Worm (Caenorhabditis elegans): ENCODE measurements around the gene drd-5.

The drd-5 gene

DNA sequence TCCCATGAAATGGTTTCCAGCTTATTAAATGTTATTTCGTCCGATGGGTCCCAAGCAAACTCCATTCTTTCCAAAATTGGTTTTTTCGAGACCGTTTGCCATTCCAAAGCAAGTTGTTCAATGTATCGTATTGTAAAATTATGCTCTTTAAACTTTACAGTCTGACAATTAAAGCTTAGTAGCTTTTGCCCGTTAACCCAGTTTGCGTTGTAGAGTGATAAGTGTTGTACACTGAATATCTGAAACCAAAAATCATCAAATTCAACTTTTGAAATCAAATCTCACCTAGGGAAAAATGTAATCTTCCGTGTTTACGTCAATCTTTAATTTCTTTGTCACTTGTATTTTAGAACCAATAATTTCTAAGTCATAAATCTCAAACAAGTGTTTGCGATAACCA, 48.8 kb downstream of the drd-5 start:
- TF ChIP-seq T26A8.4 (GFP tag; IDR thresholded peaks at IDR 0.05) (no peak), unc-62 (GFP tag; optimal IDR thresholded peaks at IDR 0.05 in 1 of 2) (peak in 1 of 2 experiments; percentile 94), unc-62 (tag; optimal IDR thresholded peaks at IDR 0.05) (no peak), aha-1 (tag) (peak; percentile 12)

All from whole organism, L4 larva.